Fruit fly (Drosophila melanogaster) whole organism, embryonic: Measurements from ENCODE around the gene PEK.

Experiments
- Ada2b ChIP-seq: fragments of 200-800 bp; sonication (Bioruptor generic); IDR thresholded peaks from 2 replicates; pipeline ENCODE4 v1.3.6; 2022; ENCODE audit warnings: missing biosample characterization, missing genetic modification characterization
- Bteb2 ChIP-seq: fragments of 200-800 bp; sonication (Bioruptor generic); optimal IDR thresholded peaks from 2 replicates; lab custom pipeline; 2016; ENCODE audit warnings: missing biosample characterization, missing genetic modification characterization
- CG10274 ChIP-seq: fragments of 200-800 bp; sonication (Bioruptor generic); optimal IDR thresholded peaks from 3 replicates; lab custom pipeline; 2017; ENCODE audit warnings: missing biosample characterization, mild to moderate bottlenecking, missing genetic modification characterization
- CG10431 ChIP-seq: fragments of 200-800 bp; sonication (Bioruptor generic); optimal IDR thresholded peaks from 3 replicates; lab custom pipeline; 2018; ENCODE audit warnings: missing biosample characterization, mild to moderate bottlenecking, missing genetic modification characterization
- CG13287 ChIP-seq: fragments of 200-800 bp; sonication (Bioruptor generic); IDR thresholded peaks from 2 replicates; pipeline ENCODE4 v1.3.6; 2022; ENCODE audit warnings: missing biosample characterization, missing genetic modification characterization; ENCODE audit not compliant: partially characterized antibody
- CG13894 ChIP-seq: fragments of 200-800 bp; sonication (Bioruptor generic); optimal IDR thresholded peaks from 3 replicates; lab custom pipeline; 2018; ENCODE audit warnings: missing biosample characterization, mild to moderate bottlenecking, missing genetic modification characterization, moderate library complexity
- CG15514 ChIP-seq: fragments of 200-800 bp; sonication (Bioruptor generic); optimal IDR thresholded peaks from 3 replicates; lab custom pipeline; 2017; ENCODE audit warnings: missing biosample characterization, missing genetic modification characterization, mild to moderate bottlenecking, moderate library complexity, missing genetic modification reagents
- CG15601 ChIP-seq: fragments of 200-800 bp; sonication (Bioruptor generic); optimal IDR thresholded peaks from 3 replicates; lab custom pipeline; 2019; ENCODE audit warnings: missing biosample characterization, mild to moderate bottlenecking, missing genetic modification characterization, moderate library complexity
- CG2199 ChIP-seq: fragments of 200-800 bp; sonication (Bioruptor generic); IDR thresholded peaks from 3 replicates; pipeline ENCODE4 v1.3.6; 2022; ENCODE audit warnings: missing biosample characterization, missing genetic modification characterization
- CG4328 ChIP-seq: fragments of 200-800 bp; sonication (Bioruptor generic); optimal IDR thresholded peaks from 3 replicates; lab custom pipeline; 2017; ENCODE audit warnings: missing biosample characterization, missing genetic modification reagents, missing genetic modification characterization
- CG4360 ChIP-seq: fragments of 200-800 bp; sonication (Bioruptor generic); IDR thresholded peaks from 2 replicates; pipeline ENCODE4 v1.3.6; 2022; ENCODE audit warnings: missing biosample characterization, missing genetic modification characterization
- CG4730 ChIP-seq: fragments of 200-800 bp; sonication (Bioruptor generic); IDR thresholded peaks from 2 replicates; pipeline ENCODE4 v1.3.6; 2022; ENCODE audit warnings: missing biosample characterization, missing genetic modification characterization
- CG6791 ChIP-seq: fragments of 200-800 bp; sonication (Bioruptor generic); IDR thresholded peaks from 3 replicates; pipeline ENCODE4 v1.3.6; 2022; ENCODE audit warnings: missing biosample characterization, missing genetic modification characterization; ENCODE audit not compliant: partially characterized antibody
- CG6854 ChIP-seq: fragments of 200-800 bp; sonication (Bioruptor generic); optimal IDR thresholded peaks from 3 replicates; lab custom pipeline; 2017; ENCODE audit warnings: missing biosample characterization, mild to moderate bottlenecking, missing genetic modification characterization
- CG8944 ChIP-seq: fragments of 200-800 bp; sonication (Bioruptor generic); optimal IDR thresholded peaks from 3 replicates; lab custom pipeline; 2016; ENCODE audit warnings: missing biosample characterization, missing genetic modification characterization
- CG9437 ChIP-seq: fragments of 200-800 bp; sonication (Bioruptor generic); optimal IDR thresholded peaks from 2 replicates; lab custom pipeline; 2018; ENCODE audit warnings: missing biosample characterization, mild to moderate bottlenecking, missing genetic modification characterization
- CTCF ChIP-seq: fragments of 200-800 bp; sonication (Bioruptor generic); optimal IDR thresholded peaks from 2 replicates; lab custom pipeline; 2017; ENCODE audit warnings: missing biosample characterization, mild to moderate bottlenecking, missing genetic modification characterization, moderate library complexity
- ERR ChIP-seq: fragments of 200-800 bp; sonication (Bioruptor generic); optimal IDR thresholded peaks from 2 replicates; lab custom pipeline; 2016; ENCODE audit warnings: missing biosample characterization, missing genetic modification characterization
- Ets97D ChIP-seq: fragments of 200-800 bp; sonication (Bioruptor generic); optimal IDR thresholded peaks from 3 replicates; lab custom pipeline; 2016; ENCODE audit warnings: missing biosample characterization, missing genetic modification characterization
- Fer3 ChIP-seq: fragments of 200-800 bp; sonication (Bioruptor generic); optimal IDR thresholded peaks from 2 replicates; lab custom pipeline; 2018; ENCODE audit warnings: missing biosample characterization, mild to moderate bottlenecking, missing genetic modification characterization, moderate library complexity
- Hr78 ChIP-seq, 2 experiments: fragments of 200-800 bp in 1 of 2; fragments of >200 bp in 1 of 2; sonication (Bioruptor generic) in 1 of 2; optimal IDR thresholded peaks; 2 replicates each; lab custom pipeline; 2017 to 2019; ENCODE audit warnings: missing biosample characterization in 2 of 2, missing genetic modification characterization in 2 of 2, mild to moderate bottlenecking in 1 of 2, moderate library complexity in 1 of 2
- Hsf ChIP-seq: fragments of 200-800 bp; sonication (Bioruptor generic); optimal IDR thresholded peaks from 3 replicates; lab custom pipeline; 2016; ENCODE audit warnings: missing biosample characterization, missing genetic modification characterization
- Kr ChIP-seq: fragments of 200-800 bp; sonication (Bioruptor generic); optimal IDR thresholded peaks from 2 replicates; lab custom pipeline; 2017; ENCODE audit warnings: missing biosample characterization, mild to moderate bottlenecking, missing genetic modification characterization
- MBD-R2 ChIP-seq: fragments of 200-800 bp; sonication (Bioruptor generic); IDR thresholded peaks from 2 replicates; pipeline ENCODE4 v1.3.6; 2022; ENCODE audit warnings: missing biosample characterization, missing genetic modification characterization
- Oaz ChIP-seq: fragments of 200-800 bp; sonication (Bioruptor generic); IDR thresholded peaks from 2 replicates; pipeline ENCODE4 v1.3.6; 2022; ENCODE audit warnings: missing biosample characterization, missing genetic modification characterization
- Taf1 ChIP-seq: fragments of 200-800 bp; sonication (Bioruptor generic); IDR thresholded peaks from 2 replicates; pipeline ENCODE4 v1.3.6; 2022; ENCODE audit warnings: missing biosample characterization, missing genetic modification characterization
- ac ChIP-seq: fragments of 200-800 bp; sonication (Bioruptor generic); optimal IDR thresholded peaks from 3 replicates; lab custom pipeline; 2017; ENCODE audit warnings: missing biosample characterization, mild to moderate bottlenecking, missing genetic modification characterization
- amos ChIP-seq: fragments of 200-800 bp; sonication (Bioruptor generic); IDR thresholded peaks from 2 replicates; pipeline ENCODE4 v1.3.6; 2022; ENCODE audit warnings: missing biosample characterization, missing genetic modification characterization; ENCODE audit not compliant: partially characterized antibody
- bcd ChIP-seq: fragments of 200-800 bp; sonication (Bioruptor generic); optimal IDR thresholded peaks from 2 replicates; lab custom pipeline; 2017; ENCODE audit warnings: missing biosample characterization, mild to moderate bottlenecking, missing genetic modification characterization
- crp ChIP-seq, 2 experiments: fragments of 200-800 bp; sonication (Bioruptor generic); optimal IDR thresholded peaks; 2 replicates in 1 of 2; 3 replicates in 1 of 2; lab custom pipeline; 2017; ENCODE audit warnings: missing biosample characterization in 2 of 2, missing genetic modification characterization in 2 of 2, mild to moderate bottlenecking in 1 of 2, moderate library complexity in 1 of 2
- cwo ChIP-seq: fragments of 200-800 bp; sonication (Bioruptor generic); optimal IDR thresholded peaks from 3 replicates; lab custom pipeline; 2017; ENCODE audit warnings: missing biosample characterization, missing genetic modification characterization, mild to moderate bottlenecking, moderate library complexity, missing genetic modification reagents
- danr ChIP-seq: fragments of 200-800 bp; sonication (Bioruptor generic); IDR thresholded peaks from 2 replicates; pipeline ENCODE4 v1.3.6; 2022; ENCODE audit warnings: missing biosample characterization, missing genetic modification characterization
- ind ChIP-seq: fragments of 200-800 bp; sonication (Bioruptor generic); optimal IDR thresholded peaks from 3 replicates; lab custom pipeline; 2016; ENCODE audit warnings: missing biosample characterization, missing genetic modification characterization
- jumu ChIP-seq: fragments of 200-800 bp; sonication (Bioruptor generic); optimal IDR thresholded peaks from 3 replicates; lab custom pipeline; 2016; ENCODE audit warnings: missing biosample characterization, missing genetic modification characterization
- knrl ChIP-seq: fragments of 200-800 bp; sonication (Bioruptor generic); IDR thresholded peaks from 3 replicates; pipeline ENCODE4 v1.3.6; 2022; ENCODE audit warnings: missing biosample characterization, missing genetic modification characterization; ENCODE audit not compliant: partially characterized antibody
- lab ChIP-seq: fragments of 200-800 bp; sonication (Bioruptor generic); optimal IDR thresholded peaks from 3 replicates; lab custom pipeline; 2017; ENCODE audit warnings: missing biosample characterization, missing genetic modification characterization, mild to moderate bottlenecking, moderate library complexity, missing genetic modification reagents
- lmd ChIP-seq: fragments of 200-800 bp; sonication (Bioruptor generic); IDR thresholded peaks from 2 replicates; pipeline ENCODE4 v1.3.6; 2022; ENCODE audit warnings: missing biosample characterization, missing genetic modification characterization
- nom ChIP-seq: fragments of 200-800 bp; sonication (Bioruptor generic); optimal IDR thresholded peaks from 2 replicates; lab custom pipeline; 2017; ENCODE audit warnings: missing biosample characterization, missing genetic modification characterization, mild to moderate bottlenecking, moderate library complexity, missing genetic modification reagents
- onecut ChIP-seq: fragments of 200-800 bp; sonication (Bioruptor generic); IDR thresholded peaks from 2 replicates; pipeline ENCODE4 v1.3.6; 2022; ENCODE audit warnings: missing biosample characterization, missing genetic modification characterization
- peb ChIP-seq: fragments of 200-800 bp; sonication (Bioruptor generic); IDR thresholded peaks from 2 replicates; pipeline ENCODE4 v1.3.6; 2022; ENCODE audit warnings: missing biosample characterization, missing genetic modification characterization
- phol ChIP-seq: fragments of 200-800 bp; sonication (Bioruptor generic); optimal IDR thresholded peaks from 3 replicates; lab custom pipeline; 2018; ENCODE audit warnings: missing biosample characterization, mild to moderate bottlenecking, missing genetic modification characterization, moderate library complexity
- repo ChIP-seq: fragments of 200-800 bp; sonication (Bioruptor generic); optimal IDR thresholded peaks from 2 replicates; lab custom pipeline; 2016; ENCODE audit warnings: missing biosample characterization, missing genetic modification characterization
- sna ChIP-seq: fragments of 200-800 bp; sonication (Bioruptor generic); IDR thresholded peaks from 2 replicates; pipeline ENCODE4 v1.3.6; 2022; ENCODE audit warnings: missing biosample characterization, missing genetic modification characterization; ENCODE audit not compliant: partially characterized antibody
- so ChIP-seq: fragments of 200-800 bp; sonication (Bioruptor generic); IDR thresholded peaks from 3 replicates; pipeline ENCODE4 v1.3.6; 2022; ENCODE audit warnings: missing biosample characterization, missing genetic modification characterization
- unc-4 ChIP-seq: fragments of 200-800 bp; sonication (Bioruptor generic); IDR thresholded peaks from 2 replicates; pipeline ENCODE4 v1.3.6; 2022; ENCODE audit warnings: missing biosample characterization, missing genetic modification characterization; ENCODE audit not compliant: partially characterized antibody
- zen ChIP-seq: fragments of 200-800 bp; sonication (Bioruptor generic); optimal IDR thresholded peaks from 3 replicates; lab custom pipeline; 2018; ENCODE audit warnings: missing biosample characterization, mild to moderate bottlenecking, missing genetic modification characterization, moderate library complexity

Gene PEK

dm6 chr3R:5438750-5439149, 25.8 kb downstream of the PEK start (continued):
- TF ChIP-seq CG9437 (GFP tag; lab: Kevin White, UChicago) (no peak), crp (GFP tag; optimal IDR thresholded peaks at IDR 0.05; lab: Kevin White, UChicago) (no peak), nom (GFP tag; lab: Kevin White, UChicago) (no peak), ERR (no peak), CG8944 (GFP tag; lab: Kevin White, UChicago) (no peak), lab (GFP tag; lab: Kevin White, UChicago) (no peak), Bteb2 (no peak), CG10274 (GFP tag; lab: Kevin White, UChicago) (no peak), CG4360 (no peak), CG4730 (no peak), phol (no peak), Hr78 (GFP tag; optimal IDR thresholded peaks at IDR 0.05; lab: Kevin White, UChicago) (no peak), CG13894 (tag; lab: Kevin White, UChicago) (no peak), amos (GFP tag; lab: Robert Waterston, UW) (peak; percentile 48; the same call in 1 of the 2 replicates), CG15601 (tag; lab: Kevin White, UChicago) (no peak), sna (GFP tag; lab: Robert Waterston, UW) (0 out of 2 replicates have a peak, but pooled peaks have one; percentile 28), Hsf (no peak), CG10431 (GFP tag; lab: Kevin White, UChicago) (no peak), CG13287 (GFP tag; lab: Robert Waterston, UW) (peak; percentile 43; the same call in 1 of the 2 replicates), CTCF (GFP tag; lab: Kevin White, UChicago) (peak; percentile 12), Taf1 (GFP tag; lab: Robert Waterston, UW) (no peak), zen (tag; lab: Kevin White, UChicago) (peak; percentile 87), unc-4 (GFP tag; lab: Robert Waterston, UW) (no peak), MBD-R2 (peak; percentile 60; the same call in 1 of the 2 replicates), danr (no peak), ac (GFP tag; lab: Kevin White, UChicago) (no peak), CG4328 (GFP tag; lab: Kevin White, UChicago) (no peak), lmd (no peak), CG6854 (GFP tag; lab: Kevin White, UChicago) (no peak), CG2199 (peak; percentile 87), CG15514 (GFP tag; lab: Kevin White, UChicago) (no peak), Kr (GFP tag; lab: Kevin White, UChicago) (no peak), CG6791 (peak; percentile 54; the same call in 2 of the 3 replicates), Ada2b (GFP tag; lab: Robert Waterston, UW) (no peak), Ets97D (GFP tag; lab: Kevin White, UChicago) (peak; percentile 71), peb (GFP tag; lab: Robert Waterston, UW) (no peak), jumu (GFP tag; lab: Kevin White, UChicago) (no peak), bcd (GFP tag; lab: Kevin White, UChicago) (peak; percentile 19), ind (no peak), Fer3 (tag; lab: Kevin White, UChicago) (no peak), so (GFP tag; lab: Robert Waterston, UW) (no peak), onecut (no peak), repo (no peak), knrl (GFP tag; lab: Robert Waterston, UW) (peak; percentile 44; the same call in 1 of the 3 replicates), cwo (no peak), Oaz (GFP tag; lab: Robert Waterston, UW) (no peak)
